Worm (Caenorhabditis elegans): Measurements from ENCODE around the gene Y66D12A.8.

The Y66D12A.8 gene

DNA sequence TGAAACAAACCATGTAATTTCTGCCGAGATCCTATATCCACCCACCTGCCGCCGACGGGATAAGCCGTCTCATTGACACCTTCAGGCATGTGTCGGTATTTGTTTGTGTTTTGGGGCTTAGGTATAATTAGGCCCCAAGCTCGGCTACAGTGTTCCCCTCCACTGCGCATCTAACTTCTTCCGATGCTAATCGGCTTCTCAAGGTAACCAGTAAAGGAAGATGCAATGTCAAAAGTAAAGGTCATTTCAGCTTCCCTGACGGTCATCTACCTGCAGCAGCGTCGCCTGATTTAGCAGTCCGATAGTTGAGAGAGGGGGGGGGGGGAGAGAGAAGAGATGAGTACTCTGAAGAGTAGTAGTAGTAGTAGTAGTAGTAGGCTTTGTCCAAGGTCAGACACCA lies 15.8 kb upstream of the Y66D12A.8 start:
- TF ChIP-seq fkh-6 (tag; optimal IDR thresholded peaks at IDR 0.05) (no peak), ceh-14 (tag; optimal IDR thresholded peaks at IDR 0.05) (no peak), pqm-1 (tag; optimal IDR thresholded peaks at IDR 0.05) (no peak), hlh-8 (tag; optimal IDR thresholded peaks at IDR 0.05) (no peak), pat-9 (tag; optimal IDR thresholded peaks at IDR 0.05) (no peak), ref-2 (tag; optimal IDR thresholded peaks at IDR 0.05) (no peak), unc-42 (tag; optimal IDR thresholded peaks at IDR 0.05) (no peak), ceh-6 (GFP tag; optimal IDR thresholded peaks at IDR 0.05) (no peak), madf-2 (tag; optimal IDR thresholded peaks at IDR 0.05) (no peak), ets-4 (tag; optimal IDR thresholded peaks at IDR 0.05) (no peak), C08G9.2 (tag; optimal IDR thresholded peaks at IDR 0.05) (no peak), C38D4.7 (GFP tag; optimal IDR thresholded peaks at IDR 0.05) (no peak), hlh-30 (tag; optimal IDR thresholded peaks at IDR 0.05; ENCODE audit: insufficient read depth) (no peak), ahr-1 (tag; optimal IDR thresholded peaks at IDR 0.05) (no peak), dve-1 (tag; optimal IDR thresholded peaks at IDR 0.05) (no peak), unc-55 (GFP tag; optimal IDR thresholded peaks at IDR 0.05) (no peak), sdc-2 (tag; optimal IDR thresholded peaks at IDR 0.05) (no peak), unc-86 (tag; optimal IDR thresholded peaks at IDR 0.05) (no peak)

DNA sequence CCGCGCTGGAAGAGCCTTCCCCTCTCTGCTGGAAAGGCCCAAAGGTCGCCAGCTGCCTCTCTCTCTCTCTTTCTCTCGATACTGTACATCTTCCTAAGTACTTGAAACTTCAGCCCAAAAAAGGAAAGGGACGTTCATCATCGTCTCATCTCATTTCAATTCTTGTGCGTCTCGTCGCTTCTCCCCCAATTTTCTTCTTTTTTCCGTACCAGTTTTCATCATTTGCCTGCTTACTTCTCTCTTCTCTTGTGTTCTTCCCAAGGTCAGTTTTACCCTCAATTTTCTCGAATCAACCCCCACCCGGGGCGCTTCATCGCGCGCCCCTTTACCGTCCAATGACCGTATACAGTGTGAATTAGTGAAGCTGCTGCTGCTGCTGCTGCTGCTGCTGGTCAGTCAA lies 14.3 kb upstream of the Y66D12A.8 start:
- no peak for TF ChIP-seq hlh-8 (tag; optimal IDR thresholded peaks at IDR 0.05)
- no peak for TF ChIP-seq hlh-6 (tag; optimal IDR thresholded peaks at IDR 0.05)
- no peak for TF ChIP-seq unc-42 (tag; optimal IDR thresholded peaks at IDR 0.05)
- no peak for TF ChIP-seq ceh-6 (GFP tag; optimal IDR thresholded peaks at IDR 0.05)
- TF ChIP-seq F13H6.1 (tag; optimal IDR thresholded peaks at IDR 0.05): no peak
- no peak for TF ChIP-seq mec-3 (tag; optimal IDR thresholded peaks at IDR 0.05; ENCODE audit: borderline replicate concordance)
- no peak for TF ChIP-seq hlh-30 (tag; optimal IDR thresholded peaks at IDR 0.05; ENCODE audit: insufficient read depth)
- TF ChIP-seq sdc-2 (tag; optimal IDR thresholded peaks at IDR 0.05): no peak
- no peak for TF ChIP-seq ceh-22 (tag; optimal IDR thresholded peaks at IDR 0.05)
- no peak for TF ChIP-seq unc-3 (GFP tag; conservative IDR thresholded peaks at IDR 0.05)
- TF ChIP-seq unc-3 (tag; optimal IDR thresholded peaks at IDR 0.05): no peak
- TF ChIP-seq fkh-6 (tag; optimal IDR thresholded peaks at IDR 0.05): no peak
- TF ChIP-seq C38D4.7 (GFP tag; optimal IDR thresholded peaks at IDR 0.05): no peak
- no peak for TF ChIP-seq lin-11 (tag; optimal IDR thresholded peaks at IDR 0.05)
- TF ChIP-seq pax-1 (tag; optimal IDR thresholded peaks at IDR 0.05): no peak
- no peak for TF ChIP-seq nhr-232 (tag; optimal IDR thresholded peaks at IDR 0.05)
- TF ChIP-seq fax-1 (tag; optimal IDR thresholded peaks at IDR 0.05): no peak
- TF ChIP-seq ceh-31 (tag; optimal IDR thresholded peaks at IDR 0.05): no peak
- TF ChIP-seq ceh-45 (GFP tag; IDR thresholded peaks at IDR 0.05): no peak

DNA sequence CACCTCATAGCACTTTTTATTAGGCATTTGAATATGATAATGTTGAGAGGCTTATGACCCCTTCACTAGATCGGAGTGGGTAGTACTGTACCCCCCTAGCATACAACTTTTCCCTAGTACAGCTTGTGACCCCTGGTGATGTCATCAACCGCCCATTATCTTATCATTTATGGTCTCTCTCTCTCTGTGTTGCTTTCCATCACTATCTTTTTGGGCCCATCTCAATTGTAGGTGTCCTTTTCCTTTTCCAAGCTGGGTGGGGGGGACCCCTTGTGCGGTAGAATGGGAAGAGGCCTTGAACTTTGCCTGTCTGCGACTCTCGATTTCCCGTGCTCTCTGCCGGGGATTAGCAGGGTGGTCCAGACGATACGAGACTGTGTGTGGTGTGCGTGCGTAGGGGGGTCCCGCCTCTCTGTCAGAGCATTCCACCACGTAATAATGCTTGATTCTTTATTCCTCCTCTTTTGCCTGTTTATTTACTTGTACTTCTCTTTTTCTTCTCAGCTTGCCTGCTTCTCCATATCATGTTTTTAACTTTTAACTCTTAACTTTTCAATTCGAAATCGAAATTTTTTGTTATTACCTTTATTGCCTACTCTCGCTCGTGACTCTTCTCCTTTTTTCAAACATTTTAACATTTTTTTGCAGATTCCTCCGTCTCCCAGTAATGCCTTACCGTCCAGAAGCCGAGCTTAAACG lies 13.4 kb upstream of the Y66D12A.8 start, which contains the start of gene ztf-29:
ztf-29 (plus strand) TSS at position 649 of the 699 bp plus-strand sequence.
- no peak for TF ChIP-seq lim-6 (tag; optimal IDR thresholded peaks at IDR 0.05)
- TF ChIP-seq ceh-19 (GFP tag; optimal IDR thresholded peaks at IDR 0.05): no peak
- no peak for TF ChIP-seq ceh-18 (tag; optimal IDR thresholded peaks at IDR 0.05)
- TF ChIP-seq ceh-6 (GFP tag; optimal IDR thresholded peaks at IDR 0.05): peak; percentile 22
- TF ChIP-seq pros-1 (tag; optimal IDR thresholded peaks at IDR 0.05): no peak
- peak; percentile 75 for TF ChIP-seq elt-2 (tag; optimal IDR thresholded peaks at IDR 0.05)
- TF ChIP-seq ahr-1 (tag; optimal IDR thresholded peaks at IDR 0.05): no peak

ce11 chrIII:11561597-11561996 lies 12.4 kb upstream of the Y66D12A.8 start:
- no peak for TF ChIP-seq ref-2 (tag; optimal IDR thresholded peaks at IDR 0.05)
- TF ChIP-seq elt-4 (tag; optimal IDR thresholded peaks at IDR 0.05): peak; percentile 86
